Fruit fly (Drosophila melanogaster): ENCODE measurements around the gene fid.

- TF ChIP-seq CG6854 (GFP tag; optimal IDR thresholded peaks at IDR 0.05) = no peak
- no peak for TF ChIP-seq CG3032 (tag; optimal IDR thresholded peaks at IDR 0.05)
- TF ChIP-seq Hr39 (GFP tag; optimal IDR thresholded peaks at IDR 0.05) = no peak
- no peak for TF ChIP-seq Blimp-1 (GFP tag; optimal IDR thresholded peaks at IDR 0.05)
Measured at dm6 chr3R:26011542-26011941, 41.7 kb downstream of the fid start.
